Fruit fly (Drosophila melanogaster) whole organism, embryonic: ENCODE data around the gene CG16812.
A peak's percentile ranks its signal among the peaks of the same experiment; 100 is the strongest.

ENCODE experiments used
- CG10543 ChIP-seq: fragments of 200-800 bp; sonication (Bioruptor generic); optimal IDR thresholded peaks from 3 replicates; lab custom pipeline; 2017; ENCODE audit warnings: missing biosample characterization, mild to moderate bottlenecking, missing genetic modification characterization, moderate library complexity
- CG11085 ChIP-seq: fragments of 200-800 bp; sonication (Bioruptor generic); IDR thresholded peaks from 2 replicates; pipeline ENCODE4 v1.3.6; 2022; ENCODE audit warnings: missing biosample characterization, missing genetic modification characterization
- CG11723 ChIP-seq: fragments of 200-800 bp; sonication (Bioruptor generic); optimal IDR thresholded peaks from 2 replicates; lab custom pipeline; 2017; ENCODE audit warnings: missing biosample characterization, mild to moderate bottlenecking, missing genetic modification characterization
- CG13287 ChIP-seq: fragments of 200-800 bp; sonication (Bioruptor generic); IDR thresholded peaks from 2 replicates; pipeline ENCODE4 v1.3.6; 2022; ENCODE audit warnings: missing biosample characterization, missing genetic modification characterization; ENCODE audit not compliant: partially characterized antibody
- CG15073 ChIP-seq: fragments of 200-800 bp; sonication (Bioruptor generic); optimal IDR thresholded peaks from 2 replicates; lab custom pipeline; 2016; ENCODE audit warnings: missing biosample characterization, missing genetic modification characterization
- CG16815 ChIP-seq: fragments of 200-800 bp; sonication (Bioruptor generic); optimal IDR thresholded peaks from 3 replicates; lab custom pipeline; 2017; ENCODE audit warnings: missing biosample characterization, mild to moderate bottlenecking, missing genetic modification characterization
- CG17359 ChIP-seq: fragments of 200-800 bp; sonication (Bioruptor generic); optimal IDR thresholded peaks from 3 replicates; lab custom pipeline; 2018; ENCODE audit warnings: missing biosample characterization, mild to moderate bottlenecking, missing genetic modification characterization, moderate library complexity
- CG1832 ChIP-seq: fragments of 200-800 bp; sonication (Bioruptor generic); optimal IDR thresholded peaks from 2 replicates; lab custom pipeline; 2017; ENCODE audit warnings: missing biosample characterization, mild to moderate bottlenecking, missing genetic modification characterization, inconsistent platforms
- CG18476 ChIP-seq: fragments of 200-800 bp; sonication (Bioruptor generic); optimal IDR thresholded peaks from 2 replicates; lab custom pipeline; 2016; ENCODE audit warnings: missing biosample characterization, mild to moderate bottlenecking, missing genetic modification characterization
- CG18764 ChIP-seq: fragments of 200-800 bp; sonication (Bioruptor generic); optimal IDR thresholded peaks from 3 replicates; lab custom pipeline; 2016; ENCODE audit warnings: missing biosample characterization, missing genetic modification characterization
- CG2129 ChIP-seq: fragments of 200-800 bp; sonication (Bioruptor generic); IDR thresholded peaks from 2 replicates; pipeline ENCODE4 v1.3.6; 2022; ENCODE audit warnings: missing biosample characterization, missing genetic modification characterization; ENCODE audit not compliant: partially characterized antibody
- CG2678 ChIP-seq: fragments of 200-800 bp; sonication (Bioruptor generic); optimal IDR thresholded peaks from 3 replicates; lab custom pipeline; 2019; ENCODE audit warnings: missing biosample characterization, mild to moderate bottlenecking, missing genetic modification characterization, moderate library complexity
- CG6689 ChIP-seq: fragments of 200-800 bp; sonication (Bioruptor generic); IDR thresholded peaks from 2 replicates; pipeline ENCODE4 v1.3.6; 2022; ENCODE audit warnings: missing biosample characterization, missing genetic modification characterization
- CG8281 ChIP-seq: fragments of 200-800 bp; sonication (Bioruptor generic); optimal IDR thresholded peaks from 2 replicates; lab custom pipeline; 2018; ENCODE audit warnings: missing biosample characterization, mild to moderate bottlenecking, missing genetic modification characterization, moderate library complexity
- CG9215 ChIP-seq: fragments of 200-800 bp; sonication (Bioruptor generic); IDR thresholded peaks from 2 replicates; pipeline ENCODE4 v1.3.6; 2022; ENCODE audit warnings: missing biosample characterization, missing genetic modification characterization
- CG9437 ChIP-seq: fragments of 200-800 bp; sonication (Bioruptor generic); optimal IDR thresholded peaks from 2 replicates; lab custom pipeline; 2018; ENCODE audit warnings: missing biosample characterization, mild to moderate bottlenecking, missing genetic modification characterization
- CG9609 ChIP-seq: fragments of 200-800 bp; sonication (Bioruptor generic); optimal IDR thresholded peaks from 3 replicates; lab custom pipeline; 2016; ENCODE audit warnings: missing biosample characterization, missing genetic modification characterization
- Dip3 ChIP-seq: fragments of 200-800 bp; sonication (Bioruptor generic); optimal IDR thresholded peaks from 3 replicates; lab custom pipeline; 2016; ENCODE audit warnings: missing biosample characterization, missing genetic modification characterization
- Doc3 ChIP-seq: fragments of 200-800 bp; sonication (Bioruptor generic); IDR thresholded peaks from 3 replicates; pipeline ENCODE4 v1.3.6; 2022; ENCODE audit warnings: missing biosample characterization, missing genetic modification characterization; ENCODE audit not compliant: partially characterized antibody
- E2f1 ChIP-seq: fragments of 200-800 bp; sonication (Bioruptor generic); IDR thresholded peaks from 2 replicates; pipeline ENCODE4 v1.3.6; 2022; ENCODE audit warnings: missing biosample characterization, missing genetic modification characterization
- HLH3B ChIP-seq: fragments of 200-800 bp; sonication (Bioruptor generic); IDR thresholded peaks from 2 replicates; pipeline ENCODE4 v1.3.6; 2022; ENCODE audit warnings: missing biosample characterization, missing genetic modification characterization
- Hey ChIP-seq: fragments of 200-800 bp; sonication (Bioruptor generic); optimal IDR thresholded peaks from 3 replicates; lab custom pipeline; 2018; ENCODE audit warnings: missing biosample characterization, mild to moderate bottlenecking, missing genetic modification characterization
- Kr ChIP-seq: fragments of 200-800 bp; sonication (Bioruptor generic); optimal IDR thresholded peaks from 2 replicates; lab custom pipeline; 2017; ENCODE audit warnings: missing biosample characterization, mild to moderate bottlenecking, missing genetic modification characterization
- Lhr ChIP-seq: fragments of 200-800 bp; sonication (Bioruptor generic); optimal IDR thresholded peaks from 3 replicates; lab custom pipeline; 2017; ENCODE audit warnings: mild to moderate bottlenecking, missing biosample characterization, missing genetic modification reagents, missing genetic modification characterization
- Neu2 ChIP-seq: fragments of 200-800 bp; sonication (Bioruptor generic); optimal IDR thresholded peaks from 3 replicates; lab custom pipeline; 2016; ENCODE audit warnings: missing biosample characterization, missing genetic modification characterization, borderline replicate concordance
- Rx ChIP-seq: fragments of 200-800 bp; sonication (Bioruptor generic); IDR thresholded peaks from 2 replicates; pipeline ENCODE4 v1.3.6; 2022; ENCODE audit warnings: missing biosample characterization, missing genetic modification characterization
- Sry-β ChIP-seq: fragments of 200-800 bp; sonication (Bioruptor generic); optimal IDR thresholded peaks from 2 replicates; lab custom pipeline; 2018; ENCODE audit warnings: missing biosample characterization, mild to moderate bottlenecking, missing genetic modification characterization, moderate library complexity
- az2 ChIP-seq: fragments of 200-800 bp; sonication (Bioruptor generic); optimal IDR thresholded peaks from 3 replicates; lab custom pipeline; 2016; ENCODE audit warnings: missing biosample characterization, missing genetic modification characterization
- bigmax ChIP-seq: fragments of 200-800 bp; sonication (Bioruptor generic); optimal IDR thresholded peaks from 2 replicates; lab custom pipeline; 2018; ENCODE audit warnings: missing biosample characterization, mild to moderate bottlenecking, missing genetic modification characterization
- cato ChIP-seq: fragments of 200-800 bp; sonication (Bioruptor generic); optimal IDR thresholded peaks from 2 replicates; lab custom pipeline; 2016; ENCODE audit warnings: missing biosample characterization, missing genetic modification characterization, borderline replicate concordance
- chm ChIP-seq: fragments of 200-800 bp; sonication (Bioruptor generic); IDR thresholded peaks from 2 replicates; pipeline ENCODE4 v1.3.6; 2022; ENCODE audit warnings: missing biosample characterization, missing genetic modification characterization
- crp ChIP-seq, 2 experiments: fragments of 200-800 bp; sonication (Bioruptor generic); optimal IDR thresholded peaks; 2 replicates in 1 of 2; 3 replicates in 1 of 2; lab custom pipeline; 2017; ENCODE audit warnings: missing biosample characterization in 2 of 2, missing genetic modification characterization in 2 of 2, mild to moderate bottlenecking in 1 of 2, moderate library complexity in 1 of 2
- danr ChIP-seq: fragments of 200-800 bp; sonication (Bioruptor generic); IDR thresholded peaks from 2 replicates; pipeline ENCODE4 v1.3.6; 2022; ENCODE audit warnings: missing biosample characterization, missing genetic modification characterization
- dm ChIP-seq: fragments of 200-800 bp; sonication (Bioruptor generic); optimal IDR thresholded peaks from 3 replicates; lab custom pipeline; 2016; ENCODE audit warnings: missing biosample characterization, missing genetic modification characterization
- gfzf ChIP-seq: fragments of 200-800 bp; sonication (Bioruptor generic); optimal IDR thresholded peaks from 2 replicates; lab custom pipeline; 2016; ENCODE audit warnings: missing biosample characterization, mild to moderate bottlenecking, missing genetic modification characterization, moderate library complexity
- gt ChIP-seq: fragments of 200-800 bp; sonication (Bioruptor generic); IDR thresholded peaks from 2 replicates; pipeline ENCODE4 v1.3.6; 2022; ENCODE audit warnings: missing biosample characterization, missing genetic modification characterization
- insv ChIP-seq, 2 experiments: fragments of 200-800 bp; sonication (Bioruptor generic); optimal IDR thresholded peaks; 3 replicates each; lab custom pipeline; 2016 to 2018; ENCODE audit warnings: missing biosample characterization in 2 of 2, missing genetic modification characterization in 2 of 2
- jing ChIP-seq: fragments of 200-800 bp; sonication (Bioruptor generic); optimal IDR thresholded peaks from 2 replicates; lab custom pipeline; 2018; ENCODE audit warnings: missing biosample characterization, mild to moderate bottlenecking, missing genetic modification characterization
- nerfin-1 ChIP-seq: fragments of 200-800 bp; sonication (Bioruptor generic); optimal IDR thresholded peaks from 3 replicates; lab custom pipeline; 2019; ENCODE audit warnings: missing biosample characterization, mild to moderate bottlenecking, missing genetic modification characterization, moderate library complexity
- nerfin-2 ChIP-seq: fragments of 200-800 bp; sonication (Bioruptor generic); IDR thresholded peaks from 2 replicates; pipeline ENCODE4 v1.3.6; 2022; ENCODE audit warnings: missing biosample characterization, missing genetic modification characterization; ENCODE audit not compliant: partially characterized antibody
- nom ChIP-seq: fragments of 200-800 bp; sonication (Bioruptor generic); optimal IDR thresholded peaks from 2 replicates; lab custom pipeline; 2017; ENCODE audit warnings: missing biosample characterization, missing genetic modification characterization, mild to moderate bottlenecking, moderate library complexity, missing genetic modification reagents
- otp ChIP-seq: fragments of 200-800 bp; sonication (Bioruptor generic); IDR thresholded peaks from 3 replicates; pipeline ENCODE4, ENCODE4 v1.3.6; 2022; ENCODE audit warnings: missing biosample characterization, missing genetic modification characterization
- ranshi ChIP-seq: fragments of 200-800 bp; sonication (Bioruptor generic); IDR thresholded peaks from 2 replicates; pipeline ENCODE4 v1.3.6; 2022; ENCODE audit warnings: missing biosample characterization, missing genetic modification characterization
- salm ChIP-seq: fragments of 200-800 bp; sonication (Bioruptor generic); optimal IDR thresholded peaks from 2 replicates; lab custom pipeline; 2018; ENCODE audit warnings: missing biosample characterization, mild to moderate bottlenecking, missing genetic modification characterization
- scrt ChIP-seq: fragments of 200-800 bp; sonication (Bioruptor generic); optimal IDR thresholded peaks from 2 replicates; lab custom pipeline; 2018; ENCODE audit warnings: missing biosample characterization, mild to moderate bottlenecking, missing genetic modification characterization, moderate library complexity
- sima ChIP-seq: fragments of 200-800 bp; sonication (Bioruptor generic); optimal IDR thresholded peaks from 2 replicates; lab custom pipeline; 2016; ENCODE audit warnings: missing biosample characterization, missing genetic modification characterization
- sisA ChIP-seq: fragments of 200-800 bp; sonication (Bioruptor generic); IDR thresholded peaks from 2 replicates; pipeline ENCODE4 v1.3.6; 2022; ENCODE audit warnings: missing biosample characterization, missing genetic modification characterization
- tna ChIP-seq: fragments of 200-800 bp; sonication (Bioruptor generic); IDR thresholded peaks from 2 replicates; pipeline ENCODE4 v1.3.6; 2022; ENCODE audit warnings: missing biosample characterization, missing genetic modification characterization; ENCODE audit not compliant: partially characterized antibody
- yki ChIP-seq: fragments of >200 bp; optimal IDR thresholded peaks from 3 replicates; lab custom pipeline; 2018

CG16812 gene

dm6 chr2L:13176701-13177249 is 45.6 kb upstream of the CG16812 start, which contains the start of the genes Sfmbt and CG5439 (continued):
- TF ChIP-seq CG10543 (GFP tag; lab: Kevin White, UChicago) (no peak), ranshi (peak; percentile 38), CG15073 (GFP tag; lab: Kevin White, UChicago) (no peak), CG2129 (GFP tag; lab: Robert Waterston, UW) (no peak), chm (GFP tag; lab: Robert Waterston, UW) (0 out of 2 replicates have a peak, but pooled peaks have one; percentile 50), CG9215 (peak; percentile 76), E2f1 (peak; percentile 61), Lhr (GFP tag; lab: Kevin White, UChicago) (peak; percentile 69), CG2678 (no peak), CG18476 (GFP tag; lab: Kevin White, UChicago) (peak; percentile 76), sisA (peak; percentile 77), CG17359 (no peak), nerfin-2 (GFP tag; lab: Robert Waterston, UW) (peak; percentile 56; the same call in 1 of the 2 replicates), scrt (GFP tag; lab: Kevin White, UChicago) (no peak), dm (peak; percentile 65), CG9609 (GFP tag; lab: Kevin White, UChicago) (peak; percentile 78), CG8281 (tag; lab: Kevin White, UChicago) (no peak), gfzf (GFP tag; lab: Kevin White, UChicago) (peak; percentile 60), otp (GFP tag; lab: Robert Waterston, UW) (no peak), gt (GFP tag; lab: Robert Waterston, UW) (peak; percentile 15; the same call in 1 of the 2 replicates), Doc3 (GFP tag; lab: Robert Waterston, UW) (no peak), CG6689 (GFP tag; lab: Robert Waterston, UW) (peak; percentile 66), Rx (no peak; the same call in 1 of the 2 replicates), bigmax (no peak), Sry-β (peak; percentile 80), sima (GFP tag; lab: Kevin White, UChicago) (no peak), Dip3 (GFP tag; lab: Kevin White, UChicago) (peak; percentile 75), CG1832 (GFP tag; lab: Kevin White, UChicago) (no peak), nerfin-1 (tag; lab: Kevin White, UChicago) (peak; percentile 60), HLH3B (GFP tag; lab: Robert Waterston, UW) (no peak; the same call in 1 of the 2 replicates), nom (GFP tag; lab: Kevin White, UChicago) (no peak), Kr (GFP tag; lab: Kevin White, UChicago) (no peak), yki (lab: Kevin White, UChicago) (no peak), danr (GFP tag; lab: Robert Waterston, UW) (no peak), jing (GFP tag; lab: Kevin White, UChicago) (no peak), az2 (GFP tag; lab: Kevin White, UChicago) (peak; percentile 71), salm (peak; percentile 5), tna (no peak), insv (GFP tag; optimal IDR thresholded peaks at IDR 0.05; lab: Kevin White, UChicago) (peak in 1 of 2 experiments; percentile 53), CG11723 (GFP tag; lab: Kevin White, UChicago) (no peak), crp (GFP tag; optimal IDR thresholded peaks at IDR 0.05; lab: Kevin White, UChicago) (peak in 1 of 2 experiments; percentile 69), CG18764 (GFP tag; lab: Kevin White, UChicago) (peak; percentile 46), Neu2 (GFP tag; lab: Kevin White, UChicago) (no peak), CG11085 (GFP tag; lab: Robert Waterston, UW) (peak; percentile 72), CG9437 (GFP tag; lab: Kevin White, UChicago) (peak; percentile 29), CG13287 (GFP tag; lab: Robert Waterston, UW) (peak; percentile 33; the same call in 1 of the 2 replicates), CG16815 (GFP tag; lab: Kevin White, UChicago) (peak; percentile 69), Hey (tag; lab: Kevin White, UChicago) (no peak), cato (peak; percentile 65)
